Worm (Caenorhabditis elegans) whole organism, early embryonic: ENCODE results near the gene R02E4.1.

Experiments used
- B0310.2 ChIP-seq: sonication (generic microtip); optimal IDR thresholded peaks from 2 replicates; lab custom pipeline; 2016; ENCODE audit warnings: mild to moderate bottlenecking, missing genetic modification characterization, missing compliant biosample characterization
- F13C5.2 ChIP-seq: sonication (generic microtip); optimal IDR thresholded peaks from 2 replicates; lab custom pipeline; 2017; ENCODE audit warnings: mild to moderate bottlenecking, missing genetic modification characterization, inconsistent platforms, missing compliant biosample characterization
- aly-1 ChIP-seq: sonication (generic microtip); optimal IDR thresholded peaks from 2 replicates; lab custom pipeline; 2016; ENCODE audit warnings: missing genetic modification characterization, missing compliant biosample characterization
- ama-1 ChIP-seq: fragments of 150-350 bp; optimal IDR thresholded peaks from 2 replicates; lab custom pipeline; 2014
- ceh-13 ChIP-seq: fragments of 200-800 bp; sonication (Bioruptor generic); optimal IDR thresholded peaks from 2 replicates; lab custom pipeline; 2018; ENCODE audit warnings: mild to moderate bottlenecking, missing genetic modification characterization, missing compliant biosample characterization
- ceh-36 ChIP-seq: sonication (generic microtip); optimal IDR thresholded peaks from 2 replicates; lab custom pipeline; 2016; ENCODE audit warnings: missing genetic modification characterization, inconsistent platforms, missing compliant biosample characterization
- ets-7 ChIP-seq: sonication (generic microtip); optimal IDR thresholded peaks from 2 replicates; lab custom pipeline; 2016; ENCODE audit warnings: missing genotype, missing genetic modification characterization, missing compliant biosample characterization
- flt-1 ChIP-seq: fragments of 200-800 bp; sonication (Bioruptor generic); IDR thresholded peaks from 2 replicates; pipeline ENCODE4 v1.3.6; 2022; ENCODE audit warnings: missing genetic modification characterization, missing compliant biosample characterization
- hmbx-1 ChIP-seq: sonication (generic microtip); optimal IDR thresholded peaks from 2 replicates; lab custom pipeline; 2016; ENCODE audit warnings: mild to moderate bottlenecking, missing genetic modification characterization, missing compliant biosample characterization
- hmg-4 ChIP-seq: fragments of 200-800 bp; sonication (Bioruptor generic); optimal IDR thresholded peaks from 2 replicates; lab custom pipeline; 2018; ENCODE audit warnings: mild to moderate bottlenecking, missing genetic modification characterization, missing compliant biosample characterization
- hnd-1 ChIP-seq: sonication (generic microtip); optimal IDR thresholded peaks from 2 replicates; lab custom pipeline; 2016; ENCODE audit warnings: missing genetic modification characterization, missing compliant biosample characterization
- pes-1 ChIP-seq: fragments of 200-800 bp; sonication (Bioruptor generic); IDR thresholded peaks from 2 replicates; pipeline ENCODE4 v1.3.6; 2022; ENCODE audit warnings: missing genetic modification reagents, missing genetic modification characterization, missing compliant biosample characterization
- scrt-1 ChIP-seq: fragments of 200-800 bp; sonication (Bioruptor generic); IDR thresholded peaks from 2 replicates; pipeline ENCODE4 v1.3.6; 2022; ENCODE audit warnings: missing genetic modification characterization, missing compliant biosample characterization
- sea-1 ChIP-seq: fragments of 200-800 bp; sonication (Bioruptor generic); conservative IDR thresholded peaks from 2 replicates; pipeline ENCODE4 v1.3.6; 2022; ENCODE audit warnings: missing genetic modification characterization, missing compliant biosample characterization
- tbx-11 ChIP-seq: fragments of 200-800 bp; sonication (Bioruptor generic); IDR thresholded peaks from 2 replicates; pipeline ENCODE4 v1.3.6; 2022; ENCODE audit warnings: missing genetic modification characterization, missing compliant biosample characterization
- tbx-37 ChIP-seq: fragments of 200-800 bp; sonication (Bioruptor generic); conservative IDR thresholded peaks from 2 replicates; pipeline ENCODE4 v1.3.6; 2022; ENCODE audit warnings: missing genetic modification reagents, missing genetic modification characterization, missing compliant biosample characterization
- tra-4 ChIP-seq: sonication (generic microtip); optimal IDR thresholded peaks from 2 replicates; lab custom pipeline; 2017; ENCODE audit warnings: missing genetic modification characterization, missing compliant biosample characterization

R02E4.1 gene

DNA sequence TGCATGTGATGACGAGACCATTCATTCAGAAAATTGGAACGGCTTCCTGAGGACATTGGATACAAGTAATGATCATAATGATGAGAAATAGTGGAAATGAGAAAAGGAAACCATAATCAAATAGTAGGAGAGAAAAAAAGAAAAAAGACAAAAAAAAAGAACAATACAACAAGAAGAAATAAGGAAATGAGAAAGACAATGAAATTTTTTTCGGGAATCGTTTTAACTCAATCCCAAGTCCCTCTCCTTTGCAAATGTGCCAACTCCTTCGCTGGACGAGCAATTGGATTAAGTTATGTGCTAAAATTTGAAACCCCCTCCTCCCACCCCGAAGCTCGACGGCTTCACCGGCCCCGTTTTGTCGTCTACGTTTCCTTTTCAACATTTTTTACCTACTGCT lies 15.4 kb downstream of the R02E4.1 start:
- TF ChIP-seq F13C5.2 (tag; lab: Kevin White, UChicago) = no peak
- no peak for TF ChIP-seq hmg-4
- TF ChIP-seq B0310.2 (tag; lab: Kevin White, UChicago) = no peak
- TF ChIP-seq flt-1 = no peak
- TF ChIP-seq tbx-37 (GFP tag; lab: Robert Waterston, UW) = no peak
- TF ChIP-seq ama-1 = no peak
- no peak for TF ChIP-seq scrt-1 (GFP tag; lab: Robert Waterston, UW)
- TF ChIP-seq pes-1 (GFP tag; lab: Robert Waterston, UW) = no peak
- no peak for TF ChIP-seq ceh-36 (tag; lab: Kevin White, UChicago)
- no peak for TF ChIP-seq hmbx-1 (tag; lab: Kevin White, UChicago)
- TF ChIP-seq tbx-11 (GFP tag; lab: Robert Waterston, UW) = no peak
- TF ChIP-seq ets-7 (tag; lab: Kevin White, UChicago) = no peak
- no peak for TF ChIP-seq aly-1 (tag; lab: Kevin White, UChicago)

- TF ChIP-seq F13C5.2 (tag; lab: Kevin White, UChicago) = no peak
Observed at ce11 chrX:4085489-4085888, 18.8 kb downstream of the R02E4.1 start.

- TF ChIP-seq ceh-36 (tag; lab: Kevin White, UChicago) (no peak), ama-1 (no peak), tra-4 (no peak)
Observed at ce11 chrX:4079264-4079663, 25.1 kb downstream of the R02E4.1 start, which contains the start of gene T06F4.1. T06F4.1 (minus strand) TSS chrX:4079364.

- TF ChIP-seq hnd-1 (tag; lab: Kevin White, UChicago) = no peak
- TF ChIP-seq aly-1 (tag; lab: Kevin White, UChicago) = no peak
- TF ChIP-seq tra-4 = no peak
- TF ChIP-seq ama-1 = no peak
- no peak for TF ChIP-seq hmbx-1 (tag; lab: Kevin White, UChicago)
- TF ChIP-seq F13C5.2 (tag; lab: Kevin White, UChicago) = no peak
- no peak for TF ChIP-seq tbx-11 (GFP tag; lab: Robert Waterston, UW)
- TF ChIP-seq ceh-13 = no peak
- TF ChIP-seq pes-1 (GFP tag; lab: Robert Waterston, UW) = no peak
- no peak for TF ChIP-seq sea-1 (GFP tag; lab: Robert Waterston, UW)
- TF ChIP-seq scrt-1 (GFP tag; lab: Robert Waterston, UW) = no peak
- TF ChIP-seq flt-1 = no peak
- TF ChIP-seq tbx-37 (GFP tag; lab: Robert Waterston, UW) = no peak
- TF ChIP-seq ceh-36 (tag; lab: Kevin White, UChicago) = no peak
- TF ChIP-seq hmg-4 = no peak
- no peak for TF ChIP-seq B0310.2 (tag; lab: Kevin White, UChicago)
- no peak for TF ChIP-seq ets-7 (tag; lab: Kevin White, UChicago)
Observed at ce11 chrX:4075934-4076333, 28.4 kb downstream of the R02E4.1 start.

ce11 chrX:4072501-4072900 lies 31.8 kb downstream of the R02E4.1 start:
- TF ChIP-seq sea-1 (GFP tag; lab: Robert Waterston, UW) (no peak), hmbx-1 (tag; lab: Kevin White, UChicago) (no peak), ets-7 (tag; lab: Kevin White, UChicago) (no peak), tbx-11 (GFP tag; lab: Robert Waterston, UW) (no peak), scrt-1 (GFP tag; lab: Robert Waterston, UW) (no peak), hmg-4 (no peak), ama-1 (no peak)

DNA sequence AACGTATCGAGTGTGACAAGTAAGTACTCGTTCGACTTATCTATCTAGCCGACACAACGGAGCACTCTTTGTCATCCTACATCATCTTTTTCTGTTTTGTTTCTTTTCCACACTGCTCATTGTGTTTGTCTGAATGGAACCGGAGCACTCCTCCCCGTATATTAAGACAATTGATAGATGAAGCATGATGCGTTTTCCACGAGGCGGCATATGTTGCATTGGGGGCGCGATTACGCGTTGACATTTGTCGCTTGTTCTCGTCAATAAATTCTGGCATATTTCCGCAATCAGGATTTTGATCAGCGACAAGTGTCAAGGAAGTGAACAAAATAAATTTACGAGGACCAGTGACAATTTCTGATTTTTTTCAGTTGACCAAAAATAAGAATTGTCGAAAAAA lies 36.2 kb downstream of the R02E4.1 start:
- TF ChIP-seq B0310.2 (tag; lab: Kevin White, UChicago) (no peak), tra-4 (no peak), scrt-1 (GFP tag; lab: Robert Waterston, UW) (no peak), pes-1 (GFP tag; lab: Robert Waterston, UW) (no peak), hnd-1 (tag; lab: Kevin White, UChicago) (no peak), ceh-36 (tag; lab: Kevin White, UChicago) (no peak), F13C5.2 (tag; lab: Kevin White, UChicago) (no peak), hmg-4 (no peak), aly-1 (tag; lab: Kevin White, UChicago) (no peak), flt-1 (no peak), hmbx-1 (tag; lab: Kevin White, UChicago) (no peak), sea-1 (GFP tag; lab: Robert Waterston, UW) (no peak), ets-7 (tag; lab: Kevin White, UChicago) (no peak), tbx-11 (GFP tag; lab: Robert Waterston, UW) (no peak)

ce11 chrX:4061968-4062367 lies 42.4 kb downstream of the R02E4.1 start:
- TF ChIP-seq F13C5.2 (tag; lab: Kevin White, UChicago) (no peak), tbx-11 (GFP tag; lab: Robert Waterston, UW) (no peak), ceh-36 (tag; lab: Kevin White, UChicago) (no peak), tra-4 (no peak), ets-7 (tag; lab: Kevin White, UChicago) (no peak), ceh-13 (no peak), sea-1 (GFP tag; lab: Robert Waterston, UW) (no peak)
